Fruit fly (Drosophila melanogaster): Measurements from ENCODE around the gene TwdlG.
A peak's percentile ranks its signal among the peaks of the same experiment; 100 is the strongest.

Gene TwdlG

dm6 chr3R:4229137-4229764, 21.9 kb downstream of the TwdlG start, which contains the start of gene DhpD (continued):
- TF ChIP-seq CG15269 (tag; optimal IDR thresholded peaks at IDR 0.05) (peak; percentile 75), Hr39 (optimal IDR thresholded peaks at IDR 0.05) (no peak), GATAe (GFP tag; conservative IDR thresholded peaks at IDR 0.05) (no peak; the same call in 1 of the 2 replicates), fru (optimal IDR thresholded peaks at IDR 0.05) (no peak), CG18262 (tag; optimal IDR thresholded peaks at IDR 0.05) (peak; percentile 68), CG14965 (GFP tag; optimal IDR thresholded peaks at IDR 0.05; ENCODE audit: borderline replicate concordance) (no peak), Poxn (GFP tag; IDR thresholded peaks at IDR 0.05) (no peak), D19B (GFP tag; optimal IDR thresholded peaks at IDR 0.05) (peak; percentile 63), Gug (GFP tag; IDR thresholded peaks at IDR 0.05) (peak; percentile 76), pros (GFP tag; optimal IDR thresholded peaks at IDR 0.05) (no peak), pan (optimal IDR thresholded peaks at IDR 0.05) (no peak), pan (GFP tag; optimal IDR thresholded peaks at IDR 0.05 in 1 of 2, IDR thresholded peaks at IDR 0.05 in 1 of 2) (peak in 1 of 2 experiments; percentile 74), Hey (tag; optimal IDR thresholded peaks at IDR 0.05) (no peak), al (GFP tag; IDR thresholded peaks at IDR 0.05) (peak; percentile 46; the same call in 1 of the 2 replicates), B-H2 (GFP tag; optimal IDR thresholded peaks at IDR 0.05) (peak; percentile 81), gcm2 (GFP tag; optimal IDR thresholded peaks at IDR 0.05) (peak; percentile 30), Dfd (GFP tag; optimal IDR thresholded peaks at IDR 0.05) (no peak), HLH4C (GFP tag; IDR thresholded peaks at IDR 0.05; ENCODE audit: partially characterized antibody) (peak; percentile 93), CG12299 (tag; optimal IDR thresholded peaks at IDR 0.05) (peak; percentile 48), repo (GFP tag; optimal IDR thresholded peaks at IDR 0.05) (no peak), CG11247 (GFP tag; IDR thresholded peaks at IDR 0.05) (peak; percentile 73), CG14441 (GFP tag; IDR thresholded peaks at IDR 0.05) (peak; percentile 66; the same call in 1 of the 2 replicates), CG4404 (GFP tag; IDR thresholded peaks at IDR 0.05) (peak; percentile 53; the same call in 1 of the 2 replicates), Fer2 (tag; optimal IDR thresholded peaks at IDR 0.05) (peak; percentile 53), tup (GFP tag; optimal IDR thresholded peaks at IDR 0.05) (no peak), Mes4 (GFP tag; optimal IDR thresholded peaks at IDR 0.05) (no peak), CG2875 (GFP tag; optimal IDR thresholded peaks at IDR 0.05) (no peak), rib (GFP tag; IDR thresholded peaks at IDR 0.05) (no peak), Hmx (GFP tag; optimal IDR thresholded peaks at IDR 0.05) (peak; percentile 50), CG8388 (GFP tag; optimal IDR thresholded peaks at IDR 0.05) (peak; percentile 43), CG33557 (GFP tag; optimal IDR thresholded peaks at IDR 0.05) (no peak), CG11696 (GFP tag; IDR thresholded peaks at IDR 0.05) (no peak), Hmr (GFP tag; optimal IDR thresholded peaks at IDR 0.05) (peak; percentile 73), HLHmδ (GFP tag; optimal IDR thresholded peaks at IDR 0.05) (no peak), CG12744 (GFP tag; optimal IDR thresholded peaks at IDR 0.05) (peak; percentile 61), TFAM (GFP tag; optimal IDR thresholded peaks at IDR 0.05) (no peak), Lhr (GFP tag; optimal IDR thresholded peaks at IDR 0.05) (peak; percentile 4), nerfin-2 (GFP tag; IDR thresholded peaks at IDR 0.05; ENCODE audit: partially characterized antibody) (peak; percentile 88), Adf1 (GFP tag; IDR thresholded peaks at IDR 0.05) (0 out of 2 replicates have a peak, but pooled peaks have one; percentile 35), Nf-YA (GFP tag; IDR thresholded peaks at IDR 0.05) (peak; percentile 54; the same call in 1 of the 2 replicates), NfI (GFP tag; optimal IDR thresholded peaks at IDR 0.05) (peak; percentile 71), CG18011 (GFP tag; optimal IDR thresholded peaks at IDR 0.05) (peak; percentile 43), CG10565 (GFP tag; optimal IDR thresholded peaks at IDR 0.05) (no peak), CG12071 (GFP tag; optimal IDR thresholded peaks at IDR 0.05) (no peak), MTF-1 (GFP tag; optimal IDR thresholded peaks at IDR 0.05; ENCODE audit: borderline replicate concordance) (no peak), maf-S (GFP tag; optimal IDR thresholded peaks at IDR 0.05) (no peak), lbe (GFP tag; optimal IDR thresholded peaks at IDR 0.05) (peak; percentile 82), stwl (tag; optimal IDR thresholded peaks at IDR 0.05) (peak; percentile 15), wek (GFP tag; optimal IDR thresholded peaks at IDR 0.05) (no peak), CG14710 (tag; optimal IDR thresholded peaks at IDR 0.05) (peak; percentile 66)

Measured in whole organism, embryonic.